Worm (Caenorhabditis elegans): ENCODE measurements around the gene C31G12.4.

Gene C31G12.4

ce11 chrV:18133177-18133576, 45.4 kb downstream of the C31G12.4 start, which contains the start of gene Y37H2A.18:
Gene Y37H2A.18, minus strand, starts transcription at chrV:18133277.
- TF ChIP-seq ceh-83 (GFP tag; optimal IDR thresholded peaks at IDR 0.05), result no peak
- no peak for TF ChIP-seq elt-3 (tag; optimal IDR thresholded peaks at IDR 0.05)
- TF ChIP-seq nhr-237 (tag; optimal IDR thresholded peaks at IDR 0.05), result no peak
- TF ChIP-seq elt-1 (tag; optimal IDR thresholded peaks at IDR 0.05; ENCODE audit: borderline replicate concordance, insufficient read depth), result no peak
- no peak for TF ChIP-seq ceh-43 (GFP tag; optimal IDR thresholded peaks at IDR 0.05)
- no peak for TF ChIP-seq snpc-4 (tag; optimal IDR thresholded peaks at IDR 0.05)
- no peak for TF ChIP-seq unc-62 (GFP tag; optimal IDR thresholded peaks at IDR 0.05)
- no peak for TF ChIP-seq lin-32 (GFP tag; optimal IDR thresholded peaks at IDR 0.05)
- no peak for TF ChIP-seq blmp-1 (tag; optimal IDR thresholded peaks at IDR 0.05)
- TF ChIP-seq lin-13 (tag; optimal IDR thresholded peaks at IDR 0.05), result no peak
- TF ChIP-seq zip-8 (tag; optimal IDR thresholded peaks at IDR 0.05), result no peak
- TF ChIP-seq unc-39 (tag; optimal IDR thresholded peaks at IDR 0.05), result no peak
- no peak for TF ChIP-seq nhr-28 (tag; optimal IDR thresholded peaks at IDR 0.05)
- no peak for TF ChIP-seq mab-5 (tag; optimal IDR thresholded peaks at IDR 0.05)
- TF ChIP-seq sem-2 (GFP tag; optimal IDR thresholded peaks at IDR 0.05), result no peak
- TF ChIP-seq nhr-12 (tag; optimal IDR thresholded peaks at IDR 0.05), result no peak
- TF ChIP-seq sptf-1 (tag; optimal IDR thresholded peaks at IDR 0.05), result no peak

ce11 chrV:18131049-18131448, 47.5 kb downstream of the C31G12.4 start, which contains the start of gene Y37H2A.12:
Gene Y37H2A.12, minus strand, starts transcription at chrV:18131129.
- TF ChIP-seq unc-62 (GFP tag; optimal IDR thresholded peaks at IDR 0.05), result no peak
- TF ChIP-seq nhr-12 (tag; optimal IDR thresholded peaks at IDR 0.05), result no peak
- TF ChIP-seq nhr-237 (tag; optimal IDR thresholded peaks at IDR 0.05), result no peak
- no peak for TF ChIP-seq tbx-8 (GFP tag; optimal IDR thresholded peaks at IDR 0.05)
- no peak for TF ChIP-seq pha-4 (tag; optimal IDR thresholded peaks at IDR 0.05)
- TF ChIP-seq nhr-76 (tag; optimal IDR thresholded peaks at IDR 0.05), result no peak
- no peak for TF ChIP-seq mls-2 (tag; optimal IDR thresholded peaks at IDR 0.05)
- no peak for TF ChIP-seq mep-1 (tag; optimal IDR thresholded peaks at IDR 0.05)
- TF ChIP-seq flh-1 (GFP tag; optimal IDR thresholded peaks at IDR 0.05), result no peak

ce11 chrV:18128545-18128944, 50.0 kb downstream of the C31G12.4 start:
- no peak for TF ChIP-seq elt-3 (tag; optimal IDR thresholded peaks at IDR 0.05)
- TF ChIP-seq elt-1 (tag; optimal IDR thresholded peaks at IDR 0.05; ENCODE audit: borderline replicate concordance, insufficient read depth), result no peak
- no peak for TF ChIP-seq ces-1 (GFP tag; optimal IDR thresholded peaks at IDR 0.05)
- TF ChIP-seq ham-2 (GFP tag; optimal IDR thresholded peaks at IDR 0.05), result no peak
- TF ChIP-seq mab-5 (tag; optimal IDR thresholded peaks at IDR 0.05), result no peak
- no peak for TF ChIP-seq cnd-1 (tag; optimal IDR thresholded peaks at IDR 0.05)
- no peak for TF ChIP-seq unc-39 (tag; optimal IDR thresholded peaks at IDR 0.05)
- no peak for TF ChIP-seq lsy-2 (tag; optimal IDR thresholded peaks at IDR 0.05)
- no peak for TF ChIP-seq M03D4.4 (tag; optimal IDR thresholded peaks at IDR 0.05)
- TF ChIP-seq bed-3 (GFP tag; optimal IDR thresholded peaks at IDR 0.05), result no peak
- TF ChIP-seq blmp-1 (tag; optimal IDR thresholded peaks at IDR 0.05), result no peak
- no peak for TF ChIP-seq nhr-28 (tag; optimal IDR thresholded peaks at IDR 0.05)
- no peak for TF ChIP-seq flh-1 (GFP tag; optimal IDR thresholded peaks at IDR 0.05)
- no peak for TF ChIP-seq pha-4 (tag; optimal IDR thresholded peaks at IDR 0.05)
- TF ChIP-seq ztf-11 (tag; optimal IDR thresholded peaks at IDR 0.05), result no peak
- TF ChIP-seq zip-8 (tag; optimal IDR thresholded peaks at IDR 0.05), result no peak
- no peak for TF ChIP-seq nhr-76 (tag; optimal IDR thresholded peaks at IDR 0.05)

ce11 chrV:18127192-18127591, 51.4 kb downstream of the C31G12.4 start, which contains the start of gene fbxa-211:
Gene fbxa-211, plus strand, starts transcription at chrV:18127519.
- no peak for TF ChIP-seq nhr-12 (tag; optimal IDR thresholded peaks at IDR 0.05)
- no peak for TF ChIP-seq tbx-8 (GFP tag; optimal IDR thresholded peaks at IDR 0.05)
- TF ChIP-seq nhr-237 (tag; optimal IDR thresholded peaks at IDR 0.05), result no peak
- no peak for TF ChIP-seq lsy-2 (tag; optimal IDR thresholded peaks at IDR 0.05)
- TF ChIP-seq zip-8 (tag; optimal IDR thresholded peaks at IDR 0.05), result no peak
- TF ChIP-seq nhr-28 (tag; optimal IDR thresholded peaks at IDR 0.05), result no peak
- TF ChIP-seq unc-39 (tag; optimal IDR thresholded peaks at IDR 0.05), result no peak
- no peak for TF ChIP-seq flh-1 (GFP tag; optimal IDR thresholded peaks at IDR 0.05)
- TF ChIP-seq bed-3 (GFP tag; optimal IDR thresholded peaks at IDR 0.05), result no peak
- no peak for TF ChIP-seq mab-5 (tag; optimal IDR thresholded peaks at IDR 0.05)
- TF ChIP-seq ztf-11 (tag; optimal IDR thresholded peaks at IDR 0.05), result no peak
- TF ChIP-seq elt-1 (tag; optimal IDR thresholded peaks at IDR 0.05; ENCODE audit: borderline replicate concordance, insufficient read depth), result no peak
- TF ChIP-seq nhr-2 (tag; optimal IDR thresholded peaks at IDR 0.05), result no peak
- TF ChIP-seq ceh-43 (GFP tag; optimal IDR thresholded peaks at IDR 0.05), result no peak
- TF ChIP-seq hlh-1 (tag; optimal IDR thresholded peaks at IDR 0.05), result no peak
